Worm (Caenorhabditis elegans): ENCODE results near the gene F49F1.18.
A peak's percentile ranks its signal among the peaks of the same experiment; 100 is the strongest.

F49F1.18 gene

ce11 chrIV:4093087-4093486 lies 47.1 kb downstream of the F49F1.18 start (continued):
- TF ChIP-seq elt-2 (tag; optimal IDR thresholded peaks at IDR 0.05) (peak; percentile 24), mdl-1 (tag; optimal IDR thresholded peaks at IDR 0.05) (peak in 1 of 2 experiments; percentile 45), unc-86 (tag; optimal IDR thresholded peaks at IDR 0.05) (peak; percentile 80), elt-3 (tag; optimal IDR thresholded peaks at IDR 0.05) (peak in 2 of 6 experiments; percentile 19 to 36), irx-1 (tag; optimal IDR thresholded peaks at IDR 0.05) (peak; percentile 38), lin-15B (tag; optimal IDR thresholded peaks at IDR 0.05) (no peak), fkh-8 (tag; optimal IDR thresholded peaks at IDR 0.05) (peak; percentile 74), mab-9 (GFP tag; IDR thresholded peaks at IDR 0.05) (peak; percentile 56; the same call in 1 of the 2 replicates)

All from whole organism, L1 larva.